Fruit fly (Drosophila melanogaster) whole organism, embryonic: ENCODE results near the gene CG46303.

Source experiments
- Adf1 ChIP-seq: fragments of 200-800 bp; sonication (Bioruptor generic); IDR thresholded peaks from 2 replicates; pipeline ENCODE4 v1.3.6; 2022; ENCODE audit warnings: missing biosample characterization, missing genetic modification characterization
- Asciz ChIP-seq: fragments of 200-800 bp; sonication (Bioruptor generic); optimal IDR thresholded peaks from 2 replicates; lab custom pipeline; 2017; ENCODE audit warnings: missing biosample characterization, mild to moderate bottlenecking, missing genetic modification characterization, missing genetic modification reagents
- CG10431 ChIP-seq: fragments of 200-800 bp; sonication (Bioruptor generic); optimal IDR thresholded peaks from 3 replicates; lab custom pipeline; 2018; ENCODE audit warnings: missing biosample characterization, mild to moderate bottlenecking, missing genetic modification characterization
- CG10543 ChIP-seq: fragments of 200-800 bp; sonication (Bioruptor generic); optimal IDR thresholded peaks from 3 replicates; lab custom pipeline; 2017; ENCODE audit warnings: missing biosample characterization, mild to moderate bottlenecking, missing genetic modification characterization, moderate library complexity
- CG11695 ChIP-seq: fragments of 200-800 bp; sonication (Bioruptor generic); IDR thresholded peaks from 3 replicates; pipeline ENCODE4 v1.3.6; 2022; ENCODE audit warnings: missing biosample characterization, missing genetic modification characterization
- CG11723 ChIP-seq: fragments of 200-800 bp; sonication (Bioruptor generic); optimal IDR thresholded peaks from 2 replicates; lab custom pipeline; 2017; ENCODE audit warnings: missing biosample characterization, mild to moderate bottlenecking, missing genetic modification characterization
- CG13424 ChIP-seq: fragments of 200-800 bp; sonication (Bioruptor generic); optimal IDR thresholded peaks from 2 replicates; lab custom pipeline; 2019; ENCODE audit warnings: missing biosample characterization, mild to moderate bottlenecking, missing genetic modification characterization, moderate library complexity
- CG14965 ChIP-seq: fragments of 200-800 bp; sonication (Bioruptor generic); optimal IDR thresholded peaks from 2 replicates; lab custom pipeline; 2016; ENCODE audit warnings: missing biosample characterization, missing genetic modification characterization, borderline replicate concordance
- CG1529 ChIP-seq: fragments of 200-800 bp; sonication (Bioruptor generic); optimal IDR thresholded peaks from 3 replicates; lab custom pipeline; 2018; ENCODE audit warnings: missing biosample characterization, missing genetic modification characterization
- CG15479 ChIP-seq: fragments of 200-800 bp; sonication (Bioruptor generic); optimal IDR thresholded peaks from 3 replicates; lab custom pipeline; 2019; ENCODE audit warnings: missing biosample characterization, mild to moderate bottlenecking, missing genetic modification characterization, moderate library complexity
- CG18599 ChIP-seq: fragments of 200-800 bp; sonication (Bioruptor generic); optimal IDR thresholded peaks from 3 replicates; lab custom pipeline; 2017; ENCODE audit warnings: missing biosample characterization, missing genetic modification characterization, mild to moderate bottlenecking, moderate library complexity, missing genetic modification reagents
- CG34376 ChIP-seq: fragments of 200-800 bp; sonication (Bioruptor generic); optimal IDR thresholded peaks from 2 replicates; lab custom pipeline; 2018; ENCODE audit warnings: missing biosample characterization, mild to moderate bottlenecking, missing genetic modification characterization
- CG7987 ChIP-seq: fragments of 200-800 bp; sonication (Bioruptor generic); optimal IDR thresholded peaks from 2 replicates; lab custom pipeline; 2018; ENCODE audit warnings: missing biosample characterization, mild to moderate bottlenecking, missing genetic modification characterization, moderate library complexity
- CG8290 ChIP-seq, 3 experiments: fragments of 200-800 bp; sonication (Bioruptor generic); optimal IDR thresholded peaks; 2 replicates each; lab custom pipeline; 2016 to 2019; ENCODE audit warnings: missing biosample characterization in 3 of 3, missing genetic modification characterization in 3 of 3, mild to moderate bottlenecking in 2 of 3, moderate library complexity in 1 of 3
- Dad ChIP-seq: fragments of 200-800 bp; sonication (Bioruptor generic); optimal IDR thresholded peaks from 3 replicates; lab custom pipeline; 2016; ENCODE audit warnings: missing biosample characterization, missing genetic modification characterization
- ERR ChIP-seq: fragments of 200-800 bp; sonication (Bioruptor generic); optimal IDR thresholded peaks from 2 replicates; lab custom pipeline; 2016; ENCODE audit warnings: missing biosample characterization, missing genetic modification characterization
- Hey ChIP-seq: fragments of 200-800 bp; sonication (Bioruptor generic); optimal IDR thresholded peaks from 3 replicates; lab custom pipeline; 2018; ENCODE audit warnings: missing biosample characterization, mild to moderate bottlenecking, missing genetic modification characterization
- MTF-1 ChIP-seq: fragments of 200-800 bp; sonication (Bioruptor generic); optimal IDR thresholded peaks from 2 replicates; lab custom pipeline; 2018; ENCODE audit warnings: missing biosample characterization, mild to moderate bottlenecking, missing genetic modification characterization, borderline replicate concordance
- NFAT ChIP-seq: fragments of 200-800 bp; sonication (Bioruptor generic); IDR thresholded peaks from 2 replicates; pipeline ENCODE4 v1.3.6; 2022; ENCODE audit warnings: missing biosample characterization, missing genetic modification characterization
- Side ChIP-seq: fragments of 200-800 bp; sonication (Bioruptor generic); optimal IDR thresholded peaks from 2 replicates; lab custom pipeline; 2016; ENCODE audit warnings: missing biosample characterization, missing genetic modification characterization
- Vsx1 ChIP-seq: fragments of 200-800 bp; sonication (Bioruptor generic); optimal IDR thresholded peaks from 2 replicates; lab custom pipeline; 2017; ENCODE audit warnings: missing biosample characterization, mild to moderate bottlenecking, missing genetic modification characterization, missing genetic modification reagents
- cad ChIP-seq: fragments of >200 bp; optimal IDR thresholded peaks from 2 replicates; lab custom pipeline; 2017; ENCODE audit warnings: missing biosample characterization, missing genetic modification characterization
- cwo ChIP-seq: fragments of 200-800 bp; sonication (Bioruptor generic); optimal IDR thresholded peaks from 3 replicates; lab custom pipeline; 2017; ENCODE audit warnings: missing biosample characterization, missing genetic modification characterization, mild to moderate bottlenecking, moderate library complexity, missing genetic modification reagents
- dati ChIP-seq: fragments of 200-800 bp; sonication (Bioruptor generic); IDR thresholded peaks from 2 replicates; pipeline ENCODE4 v1.3.6; 2022; ENCODE audit warnings: missing biosample characterization, missing genetic modification characterization
- disco-r ChIP-seq: fragments of 200-800 bp; sonication (Bioruptor generic); optimal IDR thresholded peaks from 2 replicates; lab custom pipeline; 2016; ENCODE audit warnings: missing biosample characterization, missing genetic modification characterization
- exex ChIP-seq: fragments of 200-800 bp; sonication (Bioruptor generic); optimal IDR thresholded peaks from 4 replicates; lab custom pipeline; 2018; ENCODE audit warnings: missing biosample characterization, mild to moderate bottlenecking, missing genetic modification characterization, moderate library complexity
- ftz-f1 ChIP-seq: fragments of 200-800 bp; sonication (Bioruptor generic); optimal IDR thresholded peaks from 2 replicates; lab custom pipeline; 2016; ENCODE audit warnings: missing biosample characterization, missing genetic modification characterization
- grn ChIP-seq: fragments of 200-800 bp; sonication (Bioruptor generic); optimal IDR thresholded peaks from 3 replicates; lab custom pipeline; 2017; ENCODE audit warnings: missing biosample characterization, missing genetic modification characterization
- jigr1 ChIP-seq: fragments of 200-800 bp; sonication (Bioruptor generic); IDR thresholded peaks from 3 replicates; pipeline ENCODE4 v1.3.6; 2022; ENCODE audit warnings: missing biosample characterization, missing genetic modification characterization
- kah ChIP-seq: fragments of 200-800 bp; sonication (Bioruptor generic); optimal IDR thresholded peaks from 2 replicates; lab custom pipeline; 2018; ENCODE audit warnings: missing biosample characterization, mild to moderate bottlenecking, missing genetic modification characterization
- lab ChIP-seq: fragments of 200-800 bp; sonication (Bioruptor generic); optimal IDR thresholded peaks from 3 replicates; lab custom pipeline; 2017; ENCODE audit warnings: missing biosample characterization, missing genetic modification characterization, mild to moderate bottlenecking, moderate library complexity, missing genetic modification reagents
- sisA ChIP-seq: fragments of 200-800 bp; sonication (Bioruptor generic); IDR thresholded peaks from 2 replicates; pipeline ENCODE4 v1.3.6; 2022; ENCODE audit warnings: missing biosample characterization, missing genetic modification characterization
- sr ChIP-seq: fragments of 200-800 bp; sonication (Bioruptor generic); IDR thresholded peaks from 3 replicates; pipeline ENCODE4 v1.3.6; 2022; ENCODE audit warnings: missing biosample characterization, missing genetic modification characterization
- sug ChIP-seq: fragments of 200-800 bp; optimal IDR thresholded peaks from 2 replicates; lab custom pipeline; 2019; ENCODE audit warnings: missing biosample characterization, mild to moderate bottlenecking, missing genetic modification characterization, moderate library complexity
- vnd ChIP-seq: fragments of 200-800 bp; sonication (Bioruptor generic); IDR thresholded peaks from 3 replicates; pipeline ENCODE4 v1.3.6; 2022; ENCODE audit warnings: missing biosample characterization, missing genetic modification characterization; ENCODE audit not compliant: partially characterized antibody

CG46303 gene

dm6 chr3R:5831339-5831738 lies 9.6 kb downstream of the CG46303 start, which contains the start of gene CG1208:
Gene CG1208, plus strand, starts transcription at chr3R:5831639.
- TF ChIP-seq sug (peak; percentile 2), Dad (GFP tag; lab: Kevin White, UChicago) (no peak), Adf1 (GFP tag; lab: Robert Waterston, UW) (peak; percentile 86), NFAT (GFP tag; lab: Robert Waterston, UW) (0 out of 2 replicates have a peak, but pooled peaks have one; percentile 5)
- TF ChIP-seq, all 482 proteins: peak for 3

dm6 chr3R:5832345-5832981 lies 10.7 kb downstream of the CG46303 start:
- no peak for TF ChIP-seq sisA (GFP tag; lab: Robert Waterston, UW)
- TF ChIP-seq CG11723 (GFP tag; lab: Kevin White, UChicago) = no peak
- peak; percentile 21 for TF ChIP-seq CG10543 (GFP tag; lab: Kevin White, UChicago)
- peak; percentile 53 for TF ChIP-seq CG18599 (GFP tag; lab: Kevin White, UChicago)
- no peak for TF ChIP-seq Asciz (GFP tag; lab: Kevin White, UChicago)
- peak; percentile 58 for TF ChIP-seq vnd (GFP tag; lab: Robert Waterston, UW)
- peak; percentile 75 for TF ChIP-seq grn (GFP tag; lab: Kevin White, UChicago)
- no peak for TF ChIP-seq jigr1
- peak; percentile 23 for TF ChIP-seq ftz-f1
- TF ChIP-seq CG13424 (tag; lab: Kevin White, UChicago) = no peak
- TF ChIP-seq CG8290 (GFP tag; optimal IDR thresholded peaks at IDR 0.05; lab: Kevin White, UChicago) = no peak
- no peak for TF ChIP-seq CG8290 (tag; optimal IDR thresholded peaks at IDR 0.05; lab: Kevin White, UChicago)
- no peak for TF ChIP-seq CG10431
- no peak for TF ChIP-seq MTF-1 (GFP tag; lab: Kevin White, UChicago)
- no peak for TF ChIP-seq lab (GFP tag; lab: Kevin White, UChicago)
- TF ChIP-seq CG14965 (GFP tag; lab: Kevin White, UChicago) = no peak
- TF ChIP-seq CG34376 (GFP tag; lab: Kevin White, UChicago) = peak; percentile 86
- TF ChIP-seq cad (GFP tag; lab: Kevin White, UChicago) = no peak
- TF ChIP-seq disco-r (GFP tag; lab: Kevin White, UChicago) = no peak
- TF ChIP-seq CG1529 (GFP tag; lab: Kevin White, UChicago) = no peak
- peak; percentile 70 for TF ChIP-seq cwo (GFP tag; lab: Kevin White, UChicago)
- TF ChIP-seq dati = no peak
- TF ChIP-seq sr = no peak
- TF ChIP-seq Adf1 (GFP tag; lab: Robert Waterston, UW) = peak; percentile 6; the same call in 1 of the 2 replicates
- TF ChIP-seq kah (GFP tag; lab: Kevin White, UChicago) = no peak
- 0 out of 2 replicates have a peak, but pooled peaks have one; percentile 10 for TF ChIP-seq NFAT (GFP tag; lab: Robert Waterston, UW)
- TF ChIP-seq ERR = no peak
- no peak for TF ChIP-seq CG15479 (GFP tag; lab: Kevin White, UChicago)
- peak; percentile 87 for TF ChIP-seq exex (tag; lab: Kevin White, UChicago)
- no peak for TF ChIP-seq Side (GFP tag; lab: Kevin White, UChicago)
- TF ChIP-seq sug = peak; percentile 96
- peak; percentile 85 for TF ChIP-seq Hey (tag; lab: Kevin White, UChicago)
- no peak for TF ChIP-seq CG11695 (GFP tag; lab: Robert Waterston, UW)
- peak; percentile 49 for TF ChIP-seq CG7987 (GFP tag; lab: Kevin White, UChicago)
- TF ChIP-seq Vsx1 (GFP tag; lab: Kevin White, UChicago) = peak; percentile 24
- TF ChIP-seq, all 482 proteins: peak for 14
